Worm (Caenorhabditis elegans) whole organism, late embryonic: Measurements from ENCODE around the gene F35C8.5.

ENCODE experiments used
- ceh-9 ChIP-seq: sonication (generic microtip); optimal IDR thresholded peaks from 2 replicates; lab custom pipeline; 2016; ENCODE audit warnings: mild to moderate bottlenecking, missing genetic modification characterization, inconsistent platforms, missing compliant biosample characterization
- eyg-1 ChIP-seq: sonication (generic microtip); optimal IDR thresholded peaks from 2 replicates; lab custom pipeline; 2016; ENCODE audit warnings: missing genotype, missing genetic modification characterization, missing compliant biosample characterization
- fkh-10 ChIP-seq: fragments of 150-350 bp; optimal IDR thresholded peaks from 2 replicates; lab custom pipeline; 2014; ENCODE audit warnings: missing biosample characterization, missing genetic modification reagents, missing genetic modification characterization
- madf-2 ChIP-seq: sonication (generic microtip); optimal IDR thresholded peaks from 2 replicates; lab custom pipeline; 2017; ENCODE audit warnings: missing genetic modification characterization, missing compliant biosample characterization
- nhr-11 ChIP-seq: fragments of 150-350 bp; optimal IDR thresholded peaks from 2 replicates; lab custom pipeline; 2014; ENCODE audit warnings: missing biosample characterization, missing genetic modification characterization
- pqm-1 ChIP-seq: sonication (generic microtip); optimal IDR thresholded peaks from 2 replicates; lab custom pipeline; 2016; ENCODE audit warnings: missing genetic modification characterization, missing compliant biosample characterization

ce11 chrX:5339889-5340288 lies 25.7 kb upstream of the F35C8.5 start, which contains the start of gene C26B9.2:
- TF ChIP-seq madf-2 (tag; lab: Kevin White, UChicago) (no peak), nhr-11 (no peak), fkh-10 (no peak), pqm-1 (no peak), eyg-1 (tag; lab: Kevin White, UChicago) (no peak), ceh-9 (tag; lab: Kevin White, UChicago) (no peak)
